Fruit fly (Drosophila melanogaster) whole organism: ENCODE results near the gene CG5199.
A peak's percentile ranks its signal among the peaks of the same experiment; 100 is the strongest.

Source experiments
- CG8478 ChIP-seq: fragments of >200 bp; optimal IDR thresholded peaks from 2 replicates; lab custom pipeline; 2018; ENCODE audit warnings: inconsistent platforms
- Dll ChIP-seq: fragments of >200 bp; optimal IDR thresholded peaks from 2 replicates; lab custom pipeline; 2017
- EcR ChIP-seq, 2 experiments: fragments of >200 bp; optimal IDR thresholded peaks; 2 replicates each; lab custom pipeline; 2017; ENCODE audit warnings: missing biosample characterization in 2 of 2, missing genetic modification characterization in 2 of 2, missing genetic modification reagents in 2 of 2
- pan ChIP-seq: fragments of >200 bp; optimal IDR thresholded peaks from 2 replicates; lab custom pipeline; 2017
- psq ChIP-seq: fragments of >200 bp; optimal IDR thresholded peaks from 2 replicates; lab custom pipeline; 2017
- usp ChIP-seq: fragments of >200 bp; optimal IDR thresholded peaks from 2 replicates; lab custom pipeline; 2017; ENCODE audit warnings: missing biosample characterization, missing genetic modification characterization, mixed read lengths

Gene CG5199

DNA sequence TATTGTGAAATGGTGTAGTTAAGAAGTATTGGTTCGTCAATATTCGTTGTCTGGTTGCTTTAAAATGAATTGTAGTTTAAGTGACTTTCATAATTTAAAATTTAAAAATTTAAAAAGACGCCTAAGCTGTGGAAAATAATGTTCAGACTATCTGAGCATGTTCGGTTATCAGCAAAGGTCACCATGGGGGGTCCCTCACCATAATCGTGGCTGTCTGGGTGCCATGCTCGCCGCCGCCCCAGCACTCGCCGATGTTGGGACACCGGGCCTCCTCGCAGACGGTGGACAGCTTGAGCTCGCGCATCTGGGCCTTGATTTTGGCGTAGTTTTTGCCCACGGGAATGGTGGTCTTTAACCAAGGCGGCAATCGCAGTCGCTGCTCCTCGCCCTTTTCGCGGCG, 21.0 kb downstream of the CG5199 start:
- TF ChIP-seq usp (GFP tag; lab: Kevin White, UChicago) (no peak), CG8478 (lab: Kevin White, UChicago) (no peak), psq (lab: Kevin White, UChicago) (no peak), pan (no peak), Dll (no peak), EcR (GFP tag; optimal IDR thresholded peaks at IDR 0.05; lab: Kevin White, UChicago) (no peak)

dm6 chr3L:20430182-20430581, 22.5 kb downstream of the CG5199 start, which contains the start of gene CG5262:
TSS of gene CG5262 (minus strand) at chr3L:20430475.
- no peak for TF ChIP-seq EcR (GFP tag; optimal IDR thresholded peaks at IDR 0.05; lab: Kevin White, UChicago)
- TF ChIP-seq usp (GFP tag; lab: Kevin White, UChicago): no peak
- no peak for TF ChIP-seq pan
- no peak for TF ChIP-seq psq (lab: Kevin White, UChicago)
- TF ChIP-seq Dll: no peak
- no peak for TF ChIP-seq CG8478 (lab: Kevin White, UChicago)

DNA sequence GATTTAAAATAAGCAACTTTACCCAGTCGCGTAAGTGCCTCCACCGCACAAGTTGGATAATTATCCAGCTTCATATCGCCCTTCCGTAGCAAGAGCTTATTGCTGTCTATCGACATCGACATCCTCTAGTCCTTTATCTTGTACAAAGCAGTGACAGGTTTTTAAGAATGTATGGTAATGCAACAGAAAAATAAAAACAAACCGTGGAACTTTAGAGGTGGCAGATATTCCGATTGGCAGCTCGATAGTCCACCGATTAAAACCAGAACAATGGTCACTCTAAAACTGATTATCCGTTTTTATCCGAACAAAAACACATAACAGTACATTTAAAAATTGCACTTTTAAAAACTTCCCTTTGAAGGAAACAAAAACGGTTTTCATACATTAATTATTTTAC, 25.2 kb downstream of the CG5199 start, which contains the start of gene CG5274:
TSS of gene CG5274 (minus strand) at position 218 of the 400 bp plus-strand sequence.
- TF ChIP-seq usp (GFP tag; lab: Kevin White, UChicago) (no peak), pan (no peak), CG8478 (lab: Kevin White, UChicago) (no peak), EcR (GFP tag; optimal IDR thresholded peaks at IDR 0.05; lab: Kevin White, UChicago) (no peak), Dll (no peak)

DNA sequence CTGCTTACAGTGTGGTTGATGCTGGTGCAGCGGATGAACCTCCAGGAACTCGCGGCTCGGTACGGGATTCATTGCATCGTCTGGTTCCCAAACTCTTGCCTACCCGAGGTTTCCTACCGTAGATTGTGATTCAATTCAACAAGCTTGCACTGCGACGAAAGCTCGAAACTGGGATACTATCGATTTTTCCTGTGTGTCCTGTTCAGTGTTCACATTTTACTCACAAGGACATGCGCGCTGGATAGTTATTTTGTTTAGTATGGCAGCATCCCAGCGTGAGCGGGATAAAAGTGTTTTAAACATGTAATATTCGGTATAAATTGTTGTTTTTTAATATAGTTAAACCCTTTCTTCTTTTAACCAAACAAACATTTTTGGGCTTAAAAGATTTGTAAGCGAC, 26.8 kb downstream of the CG5199 start, which contains the start of gene CG5282:
TSS of gene CG5282 (minus strand) at position 184 of the 400 bp plus-strand sequence.
- TF ChIP-seq usp (GFP tag; lab: Kevin White, UChicago): no peak
- no peak for TF ChIP-seq CG8478 (lab: Kevin White, UChicago)
- TF ChIP-seq psq (lab: Kevin White, UChicago): no peak
- no peak for TF ChIP-seq pan
- no peak for TF ChIP-seq Dll
- no peak for TF ChIP-seq EcR (GFP tag; optimal IDR thresholded peaks at IDR 0.05; lab: Kevin White, UChicago)

dm6 chr3L:20413304-20413703, 39.4 kb downstream of the CG5199 start, which contains the start of gene zye:
TSS of gene zye (plus strand) at chr3L:20413604.
- no peak for TF ChIP-seq EcR (GFP tag; optimal IDR thresholded peaks at IDR 0.05; lab: Kevin White, UChicago)
- TF ChIP-seq psq (lab: Kevin White, UChicago): no peak
- TF ChIP-seq Dll: no peak
- TF ChIP-seq CG8478 (lab: Kevin White, UChicago): no peak
- TF ChIP-seq usp (GFP tag; lab: Kevin White, UChicago): no peak
- TF ChIP-seq pan: no peak

DNA sequence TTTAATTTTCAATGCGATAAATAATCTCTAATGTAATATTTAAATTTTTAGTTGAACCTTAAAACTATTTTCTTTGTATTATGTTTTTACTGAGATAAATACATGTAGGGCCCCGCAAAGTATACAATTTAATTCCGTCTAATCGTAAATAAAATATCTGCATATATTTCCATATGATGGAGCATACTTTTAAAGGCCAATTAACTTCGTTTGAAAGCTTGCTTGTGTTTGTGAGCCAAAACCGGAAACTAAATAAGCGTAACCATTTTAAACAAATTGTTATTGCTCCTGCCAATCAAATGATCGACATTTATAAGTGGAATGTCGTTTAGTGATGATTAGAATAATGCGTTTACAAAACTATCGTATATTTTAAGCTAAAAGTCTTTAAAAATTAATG, 41.9 kb downstream of the CG5199 start:
- TF ChIP-seq psq (lab: Kevin White, UChicago) (no peak), EcR (GFP tag; optimal IDR thresholded peaks at IDR 0.05; lab: Kevin White, UChicago) (no peak), CG8478 (lab: Kevin White, UChicago) (no peak), Dll (no peak), usp (GFP tag; lab: Kevin White, UChicago) (no peak), pan (no peak)

- no peak for TF ChIP-seq pan
- no peak for TF ChIP-seq Dll
- TF ChIP-seq usp (GFP tag; lab: Kevin White, UChicago): no peak
- no peak for TF ChIP-seq CG8478 (lab: Kevin White, UChicago)
- no peak for TF ChIP-seq EcR (GFP tag; optimal IDR thresholded peaks at IDR 0.05; lab: Kevin White, UChicago)
- no peak for TF ChIP-seq psq (lab: Kevin White, UChicago)
These were observed 42.3 kb downstream of the CG5199 start, which contains the start of gene CG13248 for dm6 chr3L:20410345-20410744. TSS of gene CG13248 (minus strand) at chr3L:20410566.

DNA sequence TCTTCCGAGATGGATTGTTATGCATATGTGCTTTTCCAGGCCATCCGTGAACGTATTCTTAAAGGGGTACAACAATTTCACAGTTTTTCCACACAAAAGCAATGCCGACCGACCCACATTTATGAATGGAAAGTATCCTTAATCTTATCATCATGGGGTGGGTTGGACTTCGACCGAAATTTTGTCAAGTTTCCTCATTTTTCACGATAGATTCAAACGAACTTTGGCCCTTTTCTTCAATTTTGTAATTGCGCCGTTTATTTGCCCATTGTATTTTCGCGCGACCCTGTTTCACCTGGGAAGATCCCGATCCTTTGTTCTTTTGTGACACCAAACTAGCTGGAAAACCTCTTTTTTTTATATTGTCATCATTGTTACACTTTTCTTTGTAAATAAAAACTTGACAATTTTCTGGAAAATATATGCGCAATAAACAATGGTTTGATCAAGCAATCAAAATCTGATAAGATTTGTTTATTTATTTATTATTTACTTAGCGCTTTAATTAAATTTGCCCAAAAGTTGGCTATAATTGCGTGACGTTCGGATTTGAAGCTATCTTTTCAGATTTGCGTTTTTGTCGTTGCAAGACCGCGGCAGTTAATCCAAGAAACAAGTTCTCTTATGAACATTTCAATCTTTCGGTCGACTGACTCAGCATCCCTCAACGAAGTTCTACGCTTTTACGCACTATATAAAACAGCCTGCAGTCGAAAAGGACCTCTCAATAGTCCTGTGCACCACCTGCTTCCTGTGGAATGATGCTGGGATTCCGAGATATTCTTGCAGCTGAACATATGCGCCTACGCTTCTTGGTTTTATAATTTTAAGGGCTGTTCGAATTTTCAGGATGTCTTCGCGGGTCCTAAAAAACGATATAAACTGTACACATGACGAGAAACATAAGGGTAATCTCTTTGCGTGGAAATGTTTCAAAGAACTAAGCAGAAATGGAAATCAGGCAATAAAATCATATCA, 46.4 kb downstream of the CG5199 start:
- TF ChIP-seq CG8478 (lab: Kevin White, UChicago): no peak
- TF ChIP-seq pan: no peak
- TF ChIP-seq usp (GFP tag; lab: Kevin White, UChicago): no peak
- TF ChIP-seq psq (lab: Kevin White, UChicago): no peak
- no peak for TF ChIP-seq Dll
- no peak for TF ChIP-seq EcR (GFP tag; optimal IDR thresholded peaks at IDR 0.05; lab: Kevin White, UChicago)

dm6 chr3L:20405337-20405887, 47.3 kb downstream of the CG5199 start:
- TF ChIP-seq pan (no peak), EcR (GFP tag; optimal IDR thresholded peaks at IDR 0.05; lab: Kevin White, UChicago) (no peak), psq (lab: Kevin White, UChicago) (no peak), usp (GFP tag; lab: Kevin White, UChicago) (no peak), Dll (no peak), CG8478 (lab: Kevin White, UChicago) (no peak)

dm6 chr3L:20404515-20404914, 48.1 kb downstream of the CG5199 start:
- peak in 1 of 2 experiments; percentile 35 for TF ChIP-seq EcR (GFP tag; optimal IDR thresholded peaks at IDR 0.05; lab: Kevin White, UChicago)
- TF ChIP-seq usp (GFP tag; lab: Kevin White, UChicago): no peak

dm6 chr3L:20403493-20404379, 48.9 kb downstream of the CG5199 start:
- no peak for TF ChIP-seq psq (lab: Kevin White, UChicago)
- TF ChIP-seq CG8478 (lab: Kevin White, UChicago): no peak
- no peak for TF ChIP-seq EcR (GFP tag; optimal IDR thresholded peaks at IDR 0.05; lab: Kevin White, UChicago)
- TF ChIP-seq usp (GFP tag; lab: Kevin White, UChicago): no peak
- TF ChIP-seq Dll: no peak
- TF ChIP-seq pan: no peak
